Worm (Caenorhabditis elegans) whole organism, dauer: ENCODE data around the gene Y43F8B.23.

Experiments
- unc-62 ChIP-seq: sonication (generic microtip); optimal IDR thresholded peaks from 2 replicates; lab custom pipeline; 2017; ENCODE audit warnings: missing biosample characterization, missing genetic modification reagents, missing genetic modification characterization

Gene Y43F8B.23

DNA sequence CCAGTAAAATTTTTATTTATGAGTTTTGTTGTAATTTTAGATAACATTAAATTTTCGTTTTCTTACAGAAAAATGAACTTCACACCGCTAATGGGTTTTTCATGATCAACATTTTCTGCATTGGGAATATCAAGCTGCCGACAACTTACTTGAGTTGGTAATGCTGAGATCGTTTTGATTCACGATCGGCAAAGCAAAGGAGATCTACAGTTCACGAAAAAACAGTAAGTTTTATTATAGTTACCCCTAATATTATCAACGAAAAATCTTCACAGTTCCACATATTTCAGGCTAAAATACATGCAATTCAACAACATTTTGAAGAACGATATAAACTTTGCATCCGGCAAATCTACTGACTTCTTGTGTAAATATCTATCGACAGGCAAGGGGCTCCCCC lies 15.1 kb upstream of the Y43F8B.23 start, which contains the start of gene Y43F8B.22:
TSS of gene Y43F8B.22 (plus strand) at position 301 of the 400 bp plus-strand sequence.
- no peak for TF ChIP-seq unc-62 (GFP tag; lab: Kevin White, UChicago)

DNA sequence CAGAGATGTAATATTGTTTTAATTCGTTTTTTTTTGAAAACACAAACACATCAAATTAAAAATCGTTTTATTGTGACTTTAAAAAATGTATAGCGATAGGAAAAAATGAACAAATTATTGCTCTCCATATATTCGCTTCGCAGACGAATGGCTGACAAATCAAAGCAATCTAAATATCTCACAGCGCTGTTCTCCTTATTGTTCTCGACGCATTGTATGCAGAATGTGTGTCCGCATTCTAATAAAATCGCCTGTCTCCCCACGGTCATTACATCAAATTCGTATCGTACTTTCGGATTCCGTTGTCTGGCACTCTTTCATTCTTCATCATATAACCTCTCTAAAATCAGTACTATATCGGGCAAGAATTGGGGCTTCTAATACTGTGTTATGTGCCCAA lies 10.4 kb upstream of the Y43F8B.23 start, which contains the start of gene Y43F8B.9:
TSS of gene Y43F8B.9 (plus strand) at position 301 of the 400 bp plus-strand sequence.
- TF ChIP-seq unc-62 (GFP tag; lab: Kevin White, UChicago), result no peak

DNA sequence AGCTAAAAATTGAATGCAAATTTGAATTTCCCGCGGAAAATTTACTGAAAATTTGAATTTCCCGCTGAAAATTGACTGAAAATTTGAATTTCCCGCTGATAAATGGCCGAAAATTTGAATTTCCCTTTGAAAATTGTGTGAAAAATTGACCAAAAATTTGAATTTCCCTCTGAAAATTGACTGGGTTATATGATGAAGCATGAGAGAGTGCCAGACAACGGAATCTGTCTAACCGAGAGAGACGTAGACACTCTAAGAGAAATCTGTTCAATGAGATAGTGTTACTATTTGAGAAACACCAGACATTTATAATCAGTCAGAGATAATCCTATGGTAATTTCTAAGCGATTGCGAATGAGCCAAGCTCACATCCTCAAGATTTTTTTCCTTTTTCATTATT lies 9.9 kb upstream of the Y43F8B.23 start:
- no peak for TF ChIP-seq unc-62 (GFP tag; lab: Kevin White, UChicago)

DNA sequence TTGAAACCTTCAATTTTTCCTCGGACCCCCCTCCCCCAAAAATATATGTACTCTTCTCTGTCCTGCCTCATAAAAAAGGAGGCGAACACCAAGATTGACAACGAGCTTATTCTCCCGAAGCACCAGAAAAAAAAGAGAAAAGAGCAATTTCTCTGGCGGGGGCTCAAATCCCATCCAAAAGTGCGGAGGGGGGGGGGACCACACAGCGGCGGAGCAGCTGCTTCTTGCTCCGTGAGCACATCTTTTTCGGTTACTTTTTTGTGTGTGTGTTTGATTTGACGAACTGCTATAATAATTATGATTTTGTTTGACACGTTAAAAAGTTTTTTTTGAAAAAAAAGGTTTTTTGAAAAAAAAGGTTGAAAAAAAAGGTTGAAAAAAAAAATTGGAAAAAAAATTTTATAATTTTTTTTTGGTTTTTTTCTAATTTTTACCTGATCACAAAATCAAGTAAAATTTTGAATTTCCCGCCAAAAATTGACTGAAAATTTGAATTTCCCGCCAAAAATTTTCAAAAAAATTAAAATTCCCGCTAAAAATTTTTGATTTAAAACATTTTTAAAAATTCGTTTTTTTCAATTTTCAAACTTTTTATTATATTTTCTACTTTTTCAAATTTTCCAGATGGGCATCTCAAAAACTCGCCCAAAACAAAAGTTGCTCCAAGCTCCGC lies 6.5 kb upstream of the Y43F8B.23 start, which contains the start of gene Y43F8B.10:
TSS of gene Y43F8B.10 (plus strand) at position 623 of the 673 bp plus-strand sequence.
- TF ChIP-seq unc-62 (GFP tag; lab: Kevin White, UChicago), result no peak

DNA sequence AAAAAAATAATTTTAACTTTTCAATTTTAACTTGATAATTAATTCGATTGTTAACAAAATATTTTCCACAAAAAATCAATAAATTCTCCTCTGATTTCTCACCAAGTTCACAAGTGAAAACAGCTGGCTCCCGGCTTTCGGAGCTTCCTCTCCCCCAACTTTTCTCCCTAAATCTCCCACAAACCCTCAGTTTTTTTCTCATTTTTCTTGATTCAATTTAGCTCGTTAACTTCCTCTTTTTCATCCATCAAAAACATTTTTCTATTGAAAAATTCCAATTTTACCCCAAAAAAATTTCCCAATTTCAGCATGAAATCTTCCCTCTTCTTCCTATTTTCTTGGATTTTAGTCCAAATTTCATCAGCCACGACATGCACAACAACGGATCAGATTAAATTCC lies 2.9 kb upstream of the Y43F8B.23 start, which contains the start of gene Y43F8B.11:
TSS of gene Y43F8B.11 (plus strand) at position 301 of the 400 bp plus-strand sequence.
- no peak for TF ChIP-seq unc-62 (GFP tag; lab: Kevin White, UChicago)

DNA sequence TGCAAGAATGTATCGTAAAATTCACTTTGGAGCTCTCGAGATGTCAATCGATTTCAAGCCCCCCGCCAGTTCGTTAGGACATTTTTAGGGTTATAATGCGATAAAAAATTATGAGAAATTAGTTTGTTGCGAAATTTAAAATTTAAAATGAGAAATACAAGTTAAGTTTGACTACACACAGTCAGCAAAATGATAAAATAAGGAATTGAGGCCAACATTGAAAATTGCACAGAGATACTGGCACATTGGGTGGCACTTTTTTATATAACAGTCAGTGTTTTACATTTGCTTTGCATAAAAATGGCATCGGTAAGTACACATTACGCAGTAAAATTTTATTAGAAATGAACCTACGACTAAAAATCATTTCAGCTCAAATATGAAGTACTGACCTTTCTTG lies 635 bp upstream of the Y43F8B.23 start, which contains the start of gene Y43F8B.12:
TSS of gene Y43F8B.12 (plus strand) at position 301 of the 400 bp plus-strand sequence.
- no peak for TF ChIP-seq unc-62 (GFP tag; lab: Kevin White, UChicago)

DNA sequence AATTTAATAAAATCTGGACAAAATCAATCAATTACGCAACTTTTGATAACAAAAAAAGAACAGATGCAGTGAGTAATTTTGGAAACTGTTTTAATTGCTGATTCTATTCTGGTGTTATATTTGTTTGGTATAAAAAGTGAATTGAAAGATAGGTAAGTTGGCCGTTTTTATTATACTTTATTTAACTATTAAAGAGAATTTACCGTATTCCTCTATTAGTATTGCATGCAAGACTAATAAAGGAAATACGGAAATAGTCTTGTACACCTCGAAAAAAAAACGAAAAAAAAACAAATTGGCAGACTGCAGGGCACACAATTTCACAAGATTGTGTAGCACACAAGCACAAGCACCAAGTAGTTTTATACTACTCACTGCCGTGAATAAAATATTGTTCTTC lies 4.8 kb downstream of the Y43F8B.23 start, which contains the start of gene Y43F8B.25:
TSS of gene Y43F8B.25 (plus strand) at position 301 of the 400 bp plus-strand sequence.
- no peak for TF ChIP-seq unc-62 (GFP tag; lab: Kevin White, UChicago)

DNA sequence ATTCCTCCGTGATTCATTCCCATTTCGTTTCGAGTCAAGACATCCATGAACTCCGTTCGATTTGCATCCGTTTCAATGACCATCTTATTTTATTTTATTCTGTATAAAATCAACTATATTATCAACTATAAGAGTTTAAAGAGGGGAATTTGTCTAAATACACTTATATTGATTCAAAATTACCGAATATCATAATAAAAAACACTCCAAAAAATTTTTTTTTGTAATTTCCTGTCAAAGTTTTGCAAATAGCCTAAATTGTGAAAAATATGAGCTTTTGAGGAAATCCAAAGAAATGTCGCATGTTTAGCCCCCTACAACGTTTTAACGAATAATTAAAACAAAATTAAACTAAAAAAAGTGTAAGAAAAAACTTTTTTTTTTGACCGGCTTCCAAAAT lies 5.4 kb downstream of the Y43F8B.23 start, which contains the start of gene Y43F8B.15:
TSS of gene Y43F8B.15 (minus strand) at position 101 of the 400 bp plus-strand sequence.
- no peak for TF ChIP-seq unc-62 (GFP tag; lab: Kevin White, UChicago)

DNA sequence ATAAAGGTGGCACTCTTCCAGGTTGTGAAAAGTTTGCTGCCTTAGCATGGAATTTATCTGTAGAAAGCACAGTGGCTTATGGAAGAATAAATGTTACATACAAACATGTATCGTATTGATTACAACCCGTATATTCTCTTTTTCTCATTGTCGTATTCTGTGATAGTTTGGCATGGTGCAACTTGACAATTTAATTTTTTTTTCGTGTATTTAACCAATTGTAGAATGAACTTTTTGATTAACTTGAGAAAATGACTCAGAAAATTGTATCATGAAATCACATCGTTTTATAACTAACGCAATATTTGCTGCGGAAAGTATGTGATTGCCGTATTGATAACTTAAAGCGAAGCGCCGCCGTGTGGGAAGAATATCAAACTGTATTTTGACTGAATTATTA lies 10.3 kb downstream of the Y43F8B.23 start, which contains the start of gene Y43F8B.24:
TSS of gene Y43F8B.24 (plus strand) at position 301 of the 400 bp plus-strand sequence.
- no peak for TF ChIP-seq unc-62 (GFP tag; lab: Kevin White, UChicago)

DNA sequence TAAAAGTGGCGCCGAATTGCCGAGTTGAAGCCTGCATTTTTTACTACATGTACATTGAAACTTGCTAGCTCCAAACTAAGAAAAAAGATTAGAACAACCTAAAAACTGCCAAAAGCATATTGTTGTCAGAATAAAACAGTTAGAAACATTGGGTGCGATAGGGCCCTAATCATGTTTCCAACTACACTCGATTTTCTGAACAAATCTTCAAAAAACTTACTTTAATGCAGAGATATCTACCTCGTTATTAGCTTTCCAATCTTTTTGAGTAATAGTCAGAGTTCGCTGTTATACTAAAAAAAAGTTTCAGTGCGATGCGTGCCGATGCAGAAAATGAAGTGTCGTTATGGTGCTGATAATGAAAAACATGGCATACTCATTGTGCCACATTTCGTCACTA lies 11.8 kb downstream of the Y43F8B.23 start, which contains the start of the genes Y43F8B.13 and Y43F8B.14:
TSS of gene Y43F8B.13 (plus strand) at position 301 of the 400 bp plus-strand sequence.
TSS of gene Y43F8B.14 (minus strand) at position 322 of the 400 bp plus-strand sequence.
- TF ChIP-seq unc-62 (GFP tag; lab: Kevin White, UChicago), result no peak

DNA sequence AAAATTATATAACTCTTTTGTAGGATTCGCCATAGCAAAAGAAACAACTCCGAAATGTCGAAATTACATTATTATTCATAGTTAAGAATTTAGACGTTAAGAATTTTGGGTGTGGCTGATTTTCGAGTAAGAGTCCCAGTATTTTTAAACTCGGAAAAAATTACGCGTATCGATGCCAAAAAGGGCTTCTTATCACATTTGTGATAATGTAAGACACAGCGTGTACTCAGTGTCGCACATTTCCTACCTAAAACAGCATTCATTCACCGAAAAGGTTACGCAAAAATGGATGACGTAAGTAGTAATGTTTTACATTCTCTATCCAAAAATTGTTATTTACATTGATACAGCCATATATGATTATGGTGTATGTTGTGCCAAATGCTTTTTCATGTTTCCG lies 17.9 kb downstream of the Y43F8B.23 start, which contains the start of gene M04C3.5:
TSS of gene M04C3.5 (plus strand) at position 190 of the 400 bp plus-strand sequence.
- TF ChIP-seq unc-62 (GFP tag; lab: Kevin White, UChicago), result no peak

DNA sequence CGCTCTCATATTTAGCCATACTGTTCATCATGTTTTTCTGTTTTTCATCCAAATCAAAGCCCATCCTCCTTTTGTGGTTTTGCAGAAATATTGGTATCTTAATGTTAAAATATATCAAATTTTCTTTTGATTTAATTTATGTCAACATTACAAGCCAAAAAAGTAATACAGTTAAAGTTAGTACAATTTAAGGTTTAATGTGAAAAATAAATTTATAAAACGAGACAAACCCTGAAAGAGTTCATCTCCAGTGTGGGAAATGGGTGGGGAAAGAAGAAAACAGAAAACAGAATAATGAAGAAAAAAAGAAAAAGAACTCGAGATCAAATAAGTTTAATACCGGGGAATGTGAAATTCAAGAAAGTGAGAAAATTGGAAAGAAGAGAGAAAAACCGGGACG lies 18.6 kb downstream of the Y43F8B.23 start, which contains the start of gene M04C3.2:
TSS of gene M04C3.2 (minus strand) at position 101 of the 400 bp plus-strand sequence.
- no peak for TF ChIP-seq unc-62 (GFP tag; lab: Kevin White, UChicago)

DNA sequence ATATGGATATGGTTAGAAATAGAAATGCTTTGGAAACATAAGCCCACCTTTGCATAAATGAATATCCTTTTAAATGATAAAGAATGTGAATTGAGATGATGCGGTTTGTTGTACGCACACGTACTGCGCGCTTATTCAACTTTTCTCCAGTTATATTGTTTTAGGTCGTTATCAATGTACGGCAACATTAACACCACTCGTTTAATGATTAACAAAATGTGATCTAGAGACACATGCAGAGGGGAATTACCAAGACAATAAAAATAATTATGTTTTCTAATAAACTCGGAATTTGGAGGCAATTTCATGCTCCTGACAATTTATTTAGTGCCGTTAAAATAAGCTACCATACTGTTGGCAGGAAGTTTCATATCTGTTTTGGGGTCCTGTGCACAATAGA lies 22.0 kb downstream of the Y43F8B.23 start, which contains the start of gene M04C3.1:
TSS of gene M04C3.1 (minus strand) at position 164 of the 400 bp plus-strand sequence.
- TF ChIP-seq unc-62 (GFP tag; lab: Kevin White, UChicago), result no peak

DNA sequence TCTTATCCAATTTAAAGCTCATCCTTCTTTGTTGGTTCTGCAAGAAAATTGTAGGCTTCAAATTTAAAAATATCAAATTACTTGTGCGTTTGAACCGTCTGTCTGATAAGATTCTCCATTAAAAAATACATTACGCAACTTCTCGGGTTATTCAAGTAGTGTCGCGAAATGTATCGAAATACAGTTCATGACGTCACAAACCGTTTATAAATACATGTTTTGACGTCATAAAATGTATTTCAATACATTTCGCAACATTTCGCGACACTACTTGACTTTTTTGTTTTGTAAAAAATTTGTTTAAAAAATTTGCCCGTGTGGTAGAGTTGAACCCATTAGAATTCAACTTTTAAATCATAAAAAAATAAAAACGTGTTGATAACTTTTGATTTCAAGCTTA lies 23.8 kb downstream of the Y43F8B.23 start:
- TF ChIP-seq unc-62 (GFP tag; lab: Kevin White, UChicago), result no peak

DNA sequence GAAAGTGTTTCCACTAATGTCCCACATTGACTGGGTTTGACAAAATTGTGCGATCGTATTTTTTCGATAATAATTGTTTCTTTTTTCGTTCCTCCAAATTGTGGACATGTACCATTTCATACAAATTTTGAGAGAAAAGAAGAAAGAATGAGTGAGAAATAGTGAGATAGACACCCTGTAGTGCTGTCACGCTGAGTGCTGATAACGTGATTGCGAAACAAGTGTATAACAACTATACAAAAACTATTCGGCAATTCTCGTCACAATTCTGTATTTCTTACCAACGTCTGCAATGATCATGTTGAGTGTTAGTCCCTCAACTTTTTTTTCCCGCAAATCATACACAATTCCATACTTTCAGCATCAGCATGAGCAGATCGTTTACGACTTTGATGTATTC lies 31.1 kb downstream of the Y43F8B.23 start, which contains the start of gene C25F9.14:
TSS of gene C25F9.14 (plus strand) at position 178 of the 400 bp plus-strand sequence.
- no peak for TF ChIP-seq unc-62 (GFP tag; lab: Kevin White, UChicago)
